Worm (Caenorhabditis elegans) whole organism, late embryonic: ENCODE results near the gene ceh-27.

Source experiments
- ama-1 ChIP-seq: fragments of 150-350 bp; optimal IDR thresholded peaks from 2 replicates; lab custom pipeline; 2014
- dmd-4 ChIP-seq: sonication (generic microtip); optimal IDR thresholded peaks from 2 replicates; lab custom pipeline; 2016; ENCODE audit warnings: borderline replicate concordance, missing genetic modification characterization, missing compliant biosample characterization
- dve-1 ChIP-seq: sonication (generic microtip); optimal IDR thresholded peaks from 2 replicates; lab custom pipeline; 2017; ENCODE audit warnings: antibody characterized with exemption, mild to moderate bottlenecking, missing genetic modification characterization, missing compliant biosample characterization
- hlh-8 ChIP-seq: sonication (generic microtip); optimal IDR thresholded peaks from 2 replicates; lab custom pipeline; 2016; ENCODE audit warnings: missing genotype, missing genetic modification characterization, missing compliant biosample characterization
- nhr-11 ChIP-seq: fragments of 150-350 bp; optimal IDR thresholded peaks from 2 replicates; lab custom pipeline; 2014; ENCODE audit warnings: missing biosample characterization, missing genetic modification characterization

DNA sequence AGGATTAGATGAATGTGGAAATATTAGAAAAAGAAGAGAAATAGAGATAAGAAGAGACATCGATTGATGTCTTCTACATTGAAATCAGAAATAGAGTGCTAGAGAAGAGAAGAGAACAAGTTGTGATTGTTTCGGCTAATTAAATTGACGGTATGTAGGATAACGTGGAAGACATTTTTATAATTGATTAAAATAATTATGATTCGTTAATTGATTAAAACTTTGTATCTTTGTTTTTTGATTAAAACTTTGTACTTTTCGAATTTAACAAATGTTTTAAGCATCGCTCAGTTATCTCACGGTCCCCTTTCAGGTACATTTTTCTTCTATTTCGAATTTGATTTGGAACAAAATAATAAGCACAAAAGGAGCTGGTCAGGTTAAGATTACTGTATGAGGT lies 7.6 kb upstream of the ceh-27 start, which contains the start of gene lgc-44:
- TF ChIP-seq nhr-11 (tag; lab: Kevin White, UChicago) (no peak), dmd-4 (tag; lab: Kevin White, UChicago) (no peak), dve-1 (tag; lab: Kevin White, UChicago) (no peak), hlh-8 (tag; lab: Kevin White, UChicago) (no peak), ama-1 (lab: Kevin White, UChicago) (no peak)
